Fruit fly (Drosophila melanogaster): Measurements from ENCODE around the gene CG15721.

- no peak for TF ChIP-seq lz (GFP tag; optimal IDR thresholded peaks at IDR 0.05)
- TF ChIP-seq net (GFP tag; optimal IDR thresholded peaks at IDR 0.05), result no peak
- TF ChIP-seq Hr39 (GFP tag; optimal IDR thresholded peaks at IDR 0.05), result no peak
- no peak for TF ChIP-seq Ets96B (tag; optimal IDR thresholded peaks at IDR 0.05)
- no peak for TF ChIP-seq CG32006 (GFP tag; optimal IDR thresholded peaks at IDR 0.05)
- no peak for TF ChIP-seq CG11762 (GFP tag; optimal IDR thresholded peaks at IDR 0.05; ENCODE audit: insufficient read depth)
- no peak for TF ChIP-seq cyc (GFP tag; optimal IDR thresholded peaks at IDR 0.05)
- no peak for TF ChIP-seq achi (GFP tag; optimal IDR thresholded peaks at IDR 0.05)
- no peak for TF ChIP-seq pdm3 (GFP tag; optimal IDR thresholded peaks at IDR 0.05)
- no peak for TF ChIP-seq CG6808 (GFP tag; optimal IDR thresholded peaks at IDR 0.05)
- TF ChIP-seq CG15336 (GFP tag; IDR thresholded peaks at IDR 0.05), result no peak
- TF ChIP-seq Gug (GFP tag; IDR thresholded peaks at IDR 0.05), result no peak
- TF ChIP-seq dac (GFP tag; optimal IDR thresholded peaks at IDR 0.05), result no peak
- TF ChIP-seq CG6792 (GFP tag; optimal IDR thresholded peaks at IDR 0.05), result no peak
Observed at dm6 chrX:12970411-12970810, at the start of gene CG15721.

Data from whole organism, prepupa.